Worm (Caenorhabditis elegans) whole organism, late embryonic: Measurements from ENCODE around the gene rpac-19.

ENCODE experiments used
- ama-1 ChIP-seq: fragments of 150-350 bp; optimal IDR thresholded peaks from 2 replicates; lab custom pipeline; 2014
- lin-11 ChIP-seq: fragments of 200-800 bp; sonication (Bioruptor generic); optimal IDR thresholded peaks from 2 replicates; lab custom pipeline; 2018; ENCODE audit warnings: mild to moderate bottlenecking, missing genetic modification characterization, missing compliant biosample characterization
- pag-3 ChIP-seq: sonication (generic microtip); optimal IDR thresholded peaks from 2 replicates; lab custom pipeline; 2016; ENCODE audit warnings: missing compliant biosample characterization, missing genetic modification characterization, borderline replicate concordance
- pha-4 ChIP-seq: fragments of 150-350 bp; optimal IDR thresholded peaks from 2 replicates; lab custom pipeline; 2018; ENCODE audit warnings: missing biosample characterization, missing genetic modification reagents, missing genetic modification characterization
- pqm-1 ChIP-seq: sonication (generic microtip); optimal IDR thresholded peaks from 2 replicates; lab custom pipeline; 2016; ENCODE audit warnings: missing genetic modification characterization, missing compliant biosample characterization
- syd-9 ChIP-seq: sonication (generic microtip); optimal IDR thresholded peaks from 2 replicates; lab custom pipeline; 2016; ENCODE audit warnings: mild to moderate bottlenecking, missing genetic modification characterization, moderate library complexity, missing compliant biosample characterization
- tbx-7 ChIP-seq: sonication (generic microtip); optimal IDR thresholded peaks from 2 replicates; lab custom pipeline; 2016; ENCODE audit warnings: missing genotype, missing genetic modification characterization, missing compliant biosample characterization

ce11 chrIII:9616426-9616825 is 13.3 kb downstream of the rpac-19 start, which contains the start of gene hcp-3:
- TF ChIP-seq pqm-1 (tag; lab: Kevin White, UChicago) (no peak), syd-9 (no peak), tbx-7 (tag; lab: Kevin White, UChicago) (no peak), pha-4 (tag; lab: Kevin White, UChicago) (no peak), lin-11 (tag; lab: Kevin White, UChicago) (no peak), ama-1 (lab: Kevin White, UChicago) (no peak), pag-3 (no peak)
